Worm (Caenorhabditis elegans): Measurements from ENCODE around the gene srp-6.

- TF ChIP-seq snpc-4 (tag; optimal IDR thresholded peaks at IDR 0.05) (no peak), ztf-4 (tag; optimal IDR thresholded peaks at IDR 0.05) (no peak), nhr-25 (tag; optimal IDR thresholded peaks at IDR 0.05) (no peak), ama-1 (optimal IDR thresholded peaks at IDR 0.05) (no peak)
Observed at ce11 chrV:7364951-7365350, 21.0 kb downstream of the srp-6 start, which contains the start of gene exc-13.

All from whole organism, L2 larva.